Worm (Caenorhabditis elegans) whole organism, L1 larva: ENCODE results near the gene cest-2.1.

Source experiments
- blmp-1 ChIP-seq: fragments of 150-350 bp; optimal IDR thresholded peaks from 2 replicates; lab custom pipeline; 2014; ENCODE audit warnings: missing biosample characterization, missing genetic modification characterization
- lin-39 ChIP-seq: fragments of 150-350 bp; optimal IDR thresholded peaks from 2 replicates; lab custom pipeline; 2014; ENCODE audit warnings: missing biosample characterization, missing genetic modification reagents, missing genetic modification characterization

ce11 chrV:14175216-14175615 is 3.9 kb upstream of the cest-2.1 start, which contains the start of gene cest-2.2:
- TF ChIP-seq lin-39 (no peak), blmp-1 (tag; lab: Kevin White, UChicago) (no peak)
